Fruit fly (Drosophila melanogaster): Measurements from ENCODE around the gene CG5938.
A peak's percentile ranks its signal among the peaks of the same experiment; 100 is the strongest.

- TF ChIP-seq CG14711 (tag; optimal IDR thresholded peaks at IDR 0.05) (no peak), Mnt (GFP tag; optimal IDR thresholded peaks at IDR 0.05) (peak; percentile 54), bab1 (GFP tag; optimal IDR thresholded peaks at IDR 0.05) (no peak), toe (GFP tag; optimal IDR thresholded peaks at IDR 0.05) (no peak), tj (GFP tag; optimal IDR thresholded peaks at IDR 0.05) (no peak), CG12768 (GFP tag; optimal IDR thresholded peaks at IDR 0.05) (no peak), ovo (GFP tag; optimal IDR thresholded peaks at IDR 0.05) (no peak), Clk (GFP tag; optimal IDR thresholded peaks at IDR 0.05) (no peak), kay (GFP tag; ENCODE audit: borderline replicate concordance) (no peak)
Measured at dm6 chr3R:27283645-27284044, 9.1 kb downstream of the CG5938 start, which contains the start of gene CG3368.

All from whole organism, adult.